Worm (Caenorhabditis elegans) whole organism, early embryonic: Measurements from ENCODE around the gene K04G7.1.

ENCODE experiments used
- aly-1 ChIP-seq: sonication (generic microtip); optimal IDR thresholded peaks from 2 replicates; lab custom pipeline; 2016; ENCODE audit warnings: missing genetic modification characterization, missing compliant biosample characterization
- ama-1 ChIP-seq: fragments of 150-350 bp; optimal IDR thresholded peaks from 2 replicates; lab custom pipeline; 2014
- ceh-13 ChIP-seq: fragments of 200-800 bp; sonication (Bioruptor generic); optimal IDR thresholded peaks from 2 replicates; lab custom pipeline; 2018; ENCODE audit warnings: mild to moderate bottlenecking, missing genetic modification characterization, missing compliant biosample characterization
- ceh-36 ChIP-seq: sonication (generic microtip); optimal IDR thresholded peaks from 2 replicates; lab custom pipeline; 2016; ENCODE audit warnings: missing genetic modification characterization, inconsistent platforms, missing compliant biosample characterization
- ets-7 ChIP-seq: sonication (generic microtip); optimal IDR thresholded peaks from 2 replicates; lab custom pipeline; 2016; ENCODE audit warnings: missing genotype, missing genetic modification characterization, missing compliant biosample characterization
- flt-1 ChIP-seq: fragments of 200-800 bp; sonication (Bioruptor generic); IDR thresholded peaks from 2 replicates; pipeline ENCODE4 v1.3.6; 2022; ENCODE audit warnings: missing genetic modification characterization, missing compliant biosample characterization
- hmg-4 ChIP-seq: fragments of 200-800 bp; sonication (Bioruptor generic); optimal IDR thresholded peaks from 2 replicates; lab custom pipeline; 2018; ENCODE audit warnings: mild to moderate bottlenecking, missing genetic modification characterization, missing compliant biosample characterization
- hnd-1 ChIP-seq: sonication (generic microtip); optimal IDR thresholded peaks from 2 replicates; lab custom pipeline; 2016; ENCODE audit warnings: missing genetic modification characterization, missing compliant biosample characterization
- scrt-1 ChIP-seq: fragments of 200-800 bp; sonication (Bioruptor generic); IDR thresholded peaks from 2 replicates; pipeline ENCODE4 v1.3.6; 2022; ENCODE audit warnings: missing genetic modification characterization, missing compliant biosample characterization
- sea-1 ChIP-seq: fragments of 200-800 bp; sonication (Bioruptor generic); conservative IDR thresholded peaks from 2 replicates; pipeline ENCODE4 v1.3.6; 2022; ENCODE audit warnings: missing genetic modification characterization, missing compliant biosample characterization
- tbx-11 ChIP-seq: fragments of 200-800 bp; sonication (Bioruptor generic); IDR thresholded peaks from 2 replicates; pipeline ENCODE4 v1.3.6; 2022; ENCODE audit warnings: missing genetic modification characterization, missing compliant biosample characterization
- tbx-37 ChIP-seq: fragments of 200-800 bp; sonication (Bioruptor generic); conservative IDR thresholded peaks from 2 replicates; pipeline ENCODE4 v1.3.6; 2022; ENCODE audit warnings: missing genetic modification reagents, missing genetic modification characterization, missing compliant biosample characterization
- tra-4 ChIP-seq: sonication (generic microtip); optimal IDR thresholded peaks from 2 replicates; lab custom pipeline; 2017; ENCODE audit warnings: missing genetic modification characterization, missing compliant biosample characterization

DNA sequence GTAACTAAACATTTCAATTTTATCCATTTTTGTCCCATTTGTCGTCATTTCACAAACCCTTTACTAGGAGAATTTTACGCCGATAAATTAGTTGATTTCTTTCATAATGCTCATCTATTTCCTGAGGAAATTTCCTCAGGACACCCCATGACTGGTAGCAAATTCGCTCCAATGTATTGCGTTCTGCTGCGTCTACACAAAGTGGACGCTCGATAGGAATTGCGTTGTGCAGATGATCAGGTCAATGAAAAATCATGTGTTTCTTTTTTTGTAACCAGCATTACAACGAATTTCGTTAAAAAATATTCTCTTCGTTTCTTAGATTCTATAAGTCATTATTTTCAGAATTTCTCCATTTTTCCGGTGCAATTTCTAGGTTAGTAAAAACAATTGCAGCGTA, 19.3 kb downstream of the K04G7.1 start, which contains the start of gene epg-4:
- TF ChIP-seq tbx-11 (GFP tag; lab: Robert Waterston, UW) (no peak), ama-1 (no peak), hmg-4 (GFP tag; lab: Kevin White, UChicago) (no peak), scrt-1 (GFP tag; lab: Robert Waterston, UW) (no peak), ets-7 (no peak), aly-1 (no peak), flt-1 (no peak), ceh-36 (tag; lab: Kevin White, UChicago) (no peak), tbx-37 (GFP tag; lab: Robert Waterston, UW) (no peak), hnd-1 (tag; lab: Kevin White, UChicago) (no peak), ceh-13 (GFP tag; lab: Kevin White, UChicago) (no peak), tra-4 (no peak), sea-1 (no peak)
